Fruit fly (Drosophila melanogaster) whole organism, embryonic: ENCODE measurements around the gene CG43347.
A peak's percentile ranks its signal among the peaks of the same experiment; 100 is the strongest.

Experiments
- CG10543 ChIP-seq: fragments of 200-800 bp; sonication (Bioruptor generic); optimal IDR thresholded peaks from 3 replicates; lab custom pipeline; 2017; ENCODE audit warnings: missing biosample characterization, mild to moderate bottlenecking, missing genetic modification characterization, moderate library complexity
- CG11247 ChIP-seq: fragments of 200-800 bp; sonication (Bioruptor generic); IDR thresholded peaks from 2 replicates; pipeline ENCODE4 v1.3.6; 2022; ENCODE audit warnings: missing biosample characterization, missing genetic modification characterization
- CG12071 ChIP-seq: fragments of 200-800 bp; sonication (Bioruptor generic); optimal IDR thresholded peaks from 3 replicates; lab custom pipeline; 2018; ENCODE audit warnings: missing biosample characterization, mild to moderate bottlenecking, missing genetic modification characterization
- CG12744 ChIP-seq: fragments of 200-800 bp; sonication (Bioruptor generic); optimal IDR thresholded peaks from 2 replicates; lab custom pipeline; 2016; ENCODE audit warnings: missing biosample characterization, missing genetic modification characterization
- CG1529 ChIP-seq: fragments of 200-800 bp; sonication (Bioruptor generic); optimal IDR thresholded peaks from 3 replicates; lab custom pipeline; 2018; ENCODE audit warnings: missing biosample characterization, missing genetic modification characterization
- CG15601 ChIP-seq: fragments of 200-800 bp; sonication (Bioruptor generic); optimal IDR thresholded peaks from 3 replicates; lab custom pipeline; 2019; ENCODE audit warnings: missing biosample characterization, mild to moderate bottlenecking, missing genetic modification characterization, moderate library complexity
- CG17359 ChIP-seq: fragments of 200-800 bp; sonication (Bioruptor generic); optimal IDR thresholded peaks from 3 replicates; lab custom pipeline; 2018; ENCODE audit warnings: missing biosample characterization, mild to moderate bottlenecking, missing genetic modification characterization, moderate library complexity
- CG18011 ChIP-seq: fragments of 200-800 bp; sonication (Bioruptor generic); optimal IDR thresholded peaks from 2 replicates; lab custom pipeline; 2017; ENCODE audit warnings: missing biosample characterization, missing genetic modification characterization, mild to moderate bottlenecking, moderate library complexity, missing genotype
- CG18619 ChIP-seq: fragments of 200-800 bp; sonication (Bioruptor generic); optimal IDR thresholded peaks from 3 replicates; lab custom pipeline; 2017; ENCODE audit warnings: missing biosample characterization, mild to moderate bottlenecking, missing genetic modification characterization
- CG2120 ChIP-seq: fragments of 200-800 bp; sonication (Bioruptor generic); optimal IDR thresholded peaks from 3 replicates; lab custom pipeline; 2016; ENCODE audit warnings: missing biosample characterization, missing genetic modification characterization
- CG2129 ChIP-seq: fragments of 200-800 bp; sonication (Bioruptor generic); IDR thresholded peaks from 2 replicates; pipeline ENCODE4 v1.3.6; 2022; ENCODE audit warnings: missing biosample characterization, missing genetic modification characterization; ENCODE audit not compliant: partially characterized antibody
- CG31224 ChIP-seq: fragments of 200-800 bp; sonication (Bioruptor generic); IDR thresholded peaks from 2 replicates; pipeline ENCODE4 v1.3.6; 2022; ENCODE audit warnings: missing biosample characterization, missing genetic modification characterization
- CG31365 ChIP-seq: fragments of 200-800 bp; sonication (Bioruptor generic); optimal IDR thresholded peaks from 2 replicates; lab custom pipeline; 2018; ENCODE audit warnings: missing biosample characterization, mild to moderate bottlenecking, missing genetic modification characterization
- CG3838 ChIP-seq: fragments of 200-800 bp; sonication (Bioruptor generic); optimal IDR thresholded peaks from 3 replicates; lab custom pipeline; 2016; ENCODE audit warnings: missing biosample characterization, missing genetic modification characterization
- CG3847 ChIP-seq: fragments of 200-800 bp; sonication (Bioruptor generic); IDR thresholded peaks from 2 replicates; pipeline ENCODE4 v1.3.6; 2022; ENCODE audit warnings: missing biosample characterization, missing genetic modification characterization
- CG4424 ChIP-seq: fragments of 200-800 bp; sonication (Bioruptor generic); optimal IDR thresholded peaks from 3 replicates; lab custom pipeline; 2016; ENCODE audit warnings: missing biosample characterization, missing genetic modification characterization
- CG4617 ChIP-seq: fragments of 200-800 bp; sonication (Bioruptor generic); optimal IDR thresholded peaks from 3 replicates; lab custom pipeline; 2016; ENCODE audit warnings: missing biosample characterization, missing genetic modification characterization, borderline replicate concordance
- CG4707 ChIP-seq: fragments of 200-800 bp; sonication (Bioruptor generic); optimal IDR thresholded peaks from 2 replicates; lab custom pipeline; 2018; ENCODE audit warnings: missing biosample characterization, mild to moderate bottlenecking, missing genetic modification characterization, moderate library complexity
- CG6791 ChIP-seq: fragments of 200-800 bp; sonication (Bioruptor generic); IDR thresholded peaks from 3 replicates; pipeline ENCODE4 v1.3.6; 2022; ENCODE audit warnings: missing biosample characterization, missing genetic modification characterization; ENCODE audit not compliant: partially characterized antibody
- CG6854 ChIP-seq: fragments of 200-800 bp; sonication (Bioruptor generic); optimal IDR thresholded peaks from 3 replicates; lab custom pipeline; 2017; ENCODE audit warnings: missing biosample characterization, mild to moderate bottlenecking, missing genetic modification characterization
- CG7556 ChIP-seq: fragments of 200-800 bp; sonication (Bioruptor generic); optimal IDR thresholded peaks from 2 replicates; lab custom pipeline; 2017; ENCODE audit warnings: missing biosample characterization, mild to moderate bottlenecking, missing genetic modification characterization
- CG7987 ChIP-seq: fragments of 200-800 bp; sonication (Bioruptor generic); optimal IDR thresholded peaks from 2 replicates; lab custom pipeline; 2018; ENCODE audit warnings: missing biosample characterization, mild to moderate bottlenecking, missing genetic modification characterization, moderate library complexity
- CG8924 ChIP-seq: fragments of 200-800 bp; optimal IDR thresholded peaks from 3 replicates; lab custom pipeline; 2019; ENCODE audit warnings: missing biosample characterization, mild to moderate bottlenecking, missing genetic modification characterization, moderate library complexity
- CG9932 ChIP-seq: fragments of 200-800 bp; sonication (Bioruptor generic); IDR thresholded peaks from 2 replicates; pipeline ENCODE4 v1.3.6; 2022; ENCODE audit warnings: missing biosample characterization, missing genetic modification characterization
- Deaf1 ChIP-seq: fragments of 200-800 bp; optimal IDR thresholded peaks from 3 replicates; lab custom pipeline; 2019; ENCODE audit warnings: missing biosample characterization, mild to moderate bottlenecking, missing genetic modification characterization, moderate library complexity
- Dp ChIP-seq: fragments of 200-800 bp; sonication (Bioruptor generic); optimal IDR thresholded peaks from 2 replicates; lab custom pipeline; 2018; ENCODE audit warnings: missing biosample characterization, mild to moderate bottlenecking, missing genetic modification characterization, moderate library complexity
- ERR ChIP-seq: fragments of 200-800 bp; sonication (Bioruptor generic); optimal IDR thresholded peaks from 2 replicates; lab custom pipeline; 2016; ENCODE audit warnings: missing biosample characterization, missing genetic modification characterization
- Lim3 ChIP-seq: fragments of 200-800 bp; sonication (Bioruptor generic); IDR thresholded peaks from 2 replicates; pipeline ENCODE4 v1.3.6; 2022; ENCODE audit warnings: missing biosample characterization, missing genetic modification characterization
- MTF-1 ChIP-seq: fragments of 200-800 bp; sonication (Bioruptor generic); optimal IDR thresholded peaks from 2 replicates; lab custom pipeline; 2018; ENCODE audit warnings: missing biosample characterization, mild to moderate bottlenecking, missing genetic modification characterization, borderline replicate concordance
- Mad ChIP-seq: fragments of 200-800 bp; sonication (Bioruptor generic); optimal IDR thresholded peaks from 2 replicates; lab custom pipeline; 2016; ENCODE audit warnings: missing biosample characterization, missing genetic modification characterization
- Mes4 ChIP-seq: fragments of 200-800 bp; sonication (Bioruptor generic); optimal IDR thresholded peaks from 2 replicates; lab custom pipeline; 2016; ENCODE audit warnings: missing biosample characterization, missing genetic modification characterization
- NC2β ChIP-seq: fragments of 200-800 bp; sonication (Bioruptor generic); optimal IDR thresholded peaks from 2 replicates; lab custom pipeline; 2016; ENCODE audit warnings: missing biosample characterization, missing genetic modification characterization
- Xrp1 ChIP-seq: fragments of 200-800 bp; sonication (Bioruptor generic); IDR thresholded peaks from 2 replicates; pipeline ENCODE4 v1.3.6; 2022; ENCODE audit warnings: missing biosample characterization, missing genetic modification characterization
- al ChIP-seq: fragments of 200-800 bp; sonication (Bioruptor generic); IDR thresholded peaks from 2 replicates; pipeline ENCODE4 v1.3.6; 2022; ENCODE audit warnings: missing biosample characterization, missing genetic modification characterization
- amos ChIP-seq: fragments of 200-800 bp; sonication (Bioruptor generic); IDR thresholded peaks from 2 replicates; pipeline ENCODE4 v1.3.6; 2022; ENCODE audit warnings: missing biosample characterization, missing genetic modification characterization; ENCODE audit not compliant: partially characterized antibody
- ato ChIP-seq: fragments of 200-800 bp; sonication (Bioruptor generic); IDR thresholded peaks from 2 replicates; pipeline ENCODE4 v1.3.6; 2022; ENCODE audit warnings: missing biosample characterization, missing genetic modification characterization; ENCODE audit not compliant: partially characterized antibody
- chinmo ChIP-seq: fragments of 200-800 bp; sonication (Bioruptor generic); IDR thresholded peaks from 4 replicates; pipeline ENCODE4 v1.3.6; 2022; ENCODE audit warnings: missing biosample characterization, missing genetic modification characterization; ENCODE audit not compliant: partially characterized antibody
- ci ChIP-seq: fragments of 200-800 bp; sonication (Bioruptor generic); IDR thresholded peaks from 3 replicates; pipeline ENCODE4 v1.3.6; 2022; ENCODE audit warnings: missing biosample characterization, missing genetic modification characterization
- croc ChIP-seq: fragments of 200-800 bp; sonication (Bioruptor generic); conservative IDR thresholded peaks from 3 replicates; pipeline ENCODE4 v1.3.6; 2022; ENCODE audit warnings: missing biosample characterization, missing genetic modification characterization
- gt ChIP-seq: fragments of 200-800 bp; sonication (Bioruptor generic); IDR thresholded peaks from 2 replicates; pipeline ENCODE4 v1.3.6; 2022; ENCODE audit warnings: missing biosample characterization, missing genetic modification characterization
- hkb ChIP-seq, 2 experiments: fragments of 200-800 bp in 1 of 2; fragments of >200 bp in 1 of 2; sonication (Bioruptor generic) in 1 of 2; IDR thresholded peaks in 1 of 2; optimal IDR thresholded peaks in 1 of 2; 2 replicates each; pipeline versions ENCODE4 v1.3.6 to Lab custom; 2017 to 2022; ENCODE audit warnings: missing biosample characterization in 1 of 2, missing genetic modification characterization in 1 of 2
- inv ChIP-seq: fragments of 200-800 bp; sonication (Bioruptor generic); IDR thresholded peaks from 2 replicates; pipeline ENCODE4 v1.3.6; 2022; ENCODE audit warnings: missing biosample characterization, missing genetic modification characterization; ENCODE audit not compliant: partially characterized antibody
- lov ChIP-seq, 2 experiments: fragments of 200-800 bp in 1 of 2; fragments of >200 bp in 1 of 2; sonication (Bioruptor generic) in 1 of 2; IDR thresholded peaks in 1 of 2; optimal IDR thresholded peaks in 1 of 2; 2 replicates in 1 of 2; 3 replicates in 1 of 2; pipeline versions ENCODE4 v1.3.6 to Lab custom; 2017 to 2022; ENCODE audit warnings: missing biosample characterization in 1 of 2, missing genetic modification characterization in 1 of 2
- pb ChIP-seq: fragments of 200-800 bp; sonication (Bioruptor generic); optimal IDR thresholded peaks from 3 replicates; lab custom pipeline; 2016; ENCODE audit warnings: missing biosample characterization, missing genetic modification characterization
- pho ChIP-seq: fragments of 200-800 bp; sonication (Bioruptor generic); optimal IDR thresholded peaks from 2 replicates; lab custom pipeline; 2016; ENCODE audit warnings: missing biosample characterization, missing genetic modification characterization
- phol ChIP-seq: fragments of 200-800 bp; sonication (Bioruptor generic); optimal IDR thresholded peaks from 3 replicates; lab custom pipeline; 2018; ENCODE audit warnings: missing biosample characterization, mild to moderate bottlenecking, missing genetic modification characterization, moderate library complexity
- schlank ChIP-seq: fragments of 200-800 bp; sonication (Bioruptor generic); optimal IDR thresholded peaks from 2 replicates; lab custom pipeline; 2018; ENCODE audit warnings: missing biosample characterization, mild to moderate bottlenecking, missing genetic modification characterization
- shn ChIP-seq: fragments of 200-800 bp; sonication (Bioruptor generic); optimal IDR thresholded peaks from 3 replicates; lab custom pipeline; 2016; ENCODE audit warnings: missing biosample characterization, missing genetic modification characterization
- sob ChIP-seq: fragments of 200-800 bp; sonication (Bioruptor generic); IDR thresholded peaks from 2 replicates; pipeline ENCODE4 v1.3.6; 2022; ENCODE audit warnings: missing biosample characterization, missing genetic modification characterization
- zfh1 ChIP-seq: fragments of 200-800 bp; sonication (Bioruptor generic); IDR thresholded peaks from 3 replicates; pipeline ENCODE4 v1.3.6; 2022; ENCODE audit warnings: missing biosample characterization, missing genetic modification characterization

CG43347 gene

DNA sequence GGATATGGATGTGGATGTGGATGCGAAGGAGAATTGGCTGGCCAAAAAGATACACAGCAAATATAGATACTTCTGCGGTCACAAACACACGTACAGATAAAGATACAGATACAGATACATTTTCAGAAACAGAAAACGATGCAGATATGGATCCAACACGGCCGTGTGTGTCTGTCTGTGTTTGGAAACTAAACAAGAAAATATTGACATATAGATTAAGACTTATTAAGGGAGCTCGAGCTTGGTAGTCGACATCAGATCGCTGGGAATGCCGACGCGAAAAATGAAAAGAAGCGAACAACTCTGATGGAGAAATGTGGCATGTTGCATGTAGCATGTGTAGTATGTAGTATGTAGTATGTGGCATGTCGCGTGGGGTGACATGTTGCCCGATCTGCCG lies 37.9 kb downstream of the CG43347 start (continued):
- TF ChIP-seq CG7556 (GFP tag; lab: Kevin White, UChicago) (peak; percentile 13), CG3838 (GFP tag; lab: Kevin White, UChicago) (no peak), ato (GFP tag; lab: Robert Waterston, UW) (no peak), Mes4 (peak; percentile 37), hkb (optimal IDR thresholded peaks at IDR 0.05; lab: Kevin White, UChicago) (no peak), hkb (GFP tag; IDR thresholded peaks at IDR 0.05; lab: Robert Waterston, UW) (peak; percentile 24; the same call in 1 of the 2 replicates), sob (GFP tag; lab: Robert Waterston, UW) (no peak), CG1529 (peak; percentile 49), Deaf1 (no peak), CG4424 (GFP tag; lab: Kevin White, UChicago) (peak; percentile 7), CG18619 (GFP tag; lab: Kevin White, UChicago) (peak; percentile 40), CG3847 (no peak), lov (optimal IDR thresholded peaks at IDR 0.05; lab: Kevin White, UChicago) (no peak), lov (GFP tag; IDR thresholded peaks at IDR 0.05; lab: Robert Waterston, UW) (no peak), pb (GFP tag; lab: Kevin White, UChicago) (no peak), CG8924 (peak; percentile 4), CG6854 (no peak), inv (GFP tag; lab: Robert Waterston, UW) (no peak), phol (tag; lab: Kevin White, UChicago) (no peak), CG10543 (GFP tag; lab: Kevin White, UChicago) (no peak), CG17359 (tag; lab: Kevin White, UChicago) (peak; percentile 23), schlank (tag; lab: Kevin White, UChicago) (no peak), CG6791 (no peak), CG11247 (GFP tag; lab: Robert Waterston, UW) (no peak), CG2129 (no peak), amos (GFP tag; lab: Robert Waterston, UW) (no peak), NC2β (GFP tag; lab: Kevin White, UChicago) (no peak), ci (0 out of 3 replicates have a peak, but pooled peaks have one; percentile 37), chinmo (GFP tag; lab: Robert Waterston, UW) (no peak), CG18011 (no peak), ERR (GFP tag; lab: Kevin White, UChicago) (no peak), CG12071 (peak; percentile 53), CG4707 (GFP tag; lab: Kevin White, UChicago) (peak; percentile 56), Mad (GFP tag; lab: Kevin White, UChicago) (no peak), MTF-1 (GFP tag; lab: Kevin White, UChicago) (peak; percentile 79), Lim3 (GFP tag; lab: Robert Waterston, UW) (no peak), shn (GFP tag; lab: Kevin White, UChicago) (no peak), zfh1 (GFP tag; lab: Robert Waterston, UW) (no peak), CG7987 (GFP tag; lab: Kevin White, UChicago) (peak; percentile 17), gt (GFP tag; lab: Robert Waterston, UW) (no peak), CG9932 (no peak), croc (GFP tag; lab: Robert Waterston, UW) (no peak), CG31224 (GFP tag; lab: Robert Waterston, UW) (no peak), CG15601 (tag; lab: Kevin White, UChicago) (peak; percentile 46), CG12744 (GFP tag; lab: Kevin White, UChicago) (peak; percentile 12), al (GFP tag; lab: Robert Waterston, UW) (no peak), Dp (GFP tag; lab: Kevin White, UChicago) (no peak), pho (GFP tag; lab: Kevin White, UChicago) (no peak), CG2120 (GFP tag; lab: Kevin White, UChicago) (no peak), CG31365 (no peak), CG4617 (GFP tag; lab: Kevin White, UChicago) (no peak), Xrp1 (GFP tag; lab: Robert Waterston, UW) (0 out of 2 replicates have a peak, but pooled peaks have one; percentile 11)
